Worm (Caenorhabditis elegans) whole organism, L4/young adult: ENCODE measurements around the gene F56D5.2.

Experiments
- W03F9.2 ChIP-seq: fragments of 150-350 bp; optimal IDR thresholded peaks from 2 replicates; lab custom pipeline; 2014; ENCODE audit warnings: missing biosample characterization, missing genetic modification characterization
- dao-5 ChIP-seq: sonication (generic microtip); optimal IDR thresholded peaks from 2 replicates; lab custom pipeline; 2016; ENCODE audit warnings: missing genotype, missing genetic modification characterization, moderate library complexity, missing compliant biosample characterization
- him-1 ChIP-seq: sonication (generic microtip); optimal IDR thresholded peaks from 2 replicates; lab custom pipeline; 2016; ENCODE audit warnings: missing genotype, missing genetic modification reagents, missing genetic modification characterization, missing compliant biosample characterization

- TF ChIP-seq dao-5 (tag; lab: Kevin White, UChicago), result no peak
- TF ChIP-seq him-1 (tag; lab: Kevin White, UChicago), result no peak
- peak; percentile 43 for TF ChIP-seq W03F9.2 (tag; lab: Kevin White, UChicago)
These were observed 30.4 kb downstream of the F56D5.2 start for ce11 chrIV:9367852-9368627.
